Fruit fly (Drosophila melanogaster) whole organism, embryonic: ENCODE measurements around the gene CG12766.

Experiments
- B-H1 ChIP-seq: fragments of 200-800 bp; sonication (Bioruptor generic); IDR thresholded peaks from 3 replicates; pipeline ENCODE4 v1.3.6; 2022; ENCODE audit warnings: missing biosample characterization, missing genetic modification characterization
- BEAF-32 ChIP-seq: fragments of 200-800 bp; sonication (Bioruptor generic); optimal IDR thresholded peaks from 3 replicates; lab custom pipeline; 2017; ENCODE audit warnings: missing biosample characterization, missing genetic modification characterization, mild to moderate bottlenecking, moderate library complexity, missing genetic modification reagents
- Blimp-1 ChIP-seq: fragments of 200-800 bp; sonication (Bioruptor generic); optimal IDR thresholded peaks from 3 replicates; lab custom pipeline; 2018; ENCODE audit warnings: missing biosample characterization, missing genetic modification characterization, mild to moderate bottlenecking, moderate library complexity, missing genetic modification reagents
- CG10366 ChIP-seq: fragments of 200-800 bp; sonication (Bioruptor generic); IDR thresholded peaks from 2 replicates; pipeline ENCODE4 v1.3.6; 2022; ENCODE audit warnings: missing biosample characterization, missing genetic modification characterization
- CG11085 ChIP-seq: fragments of 200-800 bp; sonication (Bioruptor generic); IDR thresholded peaks from 2 replicates; pipeline ENCODE4 v1.3.6; 2022; ENCODE audit warnings: missing biosample characterization, missing genetic modification characterization
- CG12299 ChIP-seq: fragments of 200-800 bp; sonication (Bioruptor generic); optimal IDR thresholded peaks from 2 replicates; lab custom pipeline; 2018; ENCODE audit warnings: missing biosample characterization, mild to moderate bottlenecking, missing genetic modification characterization
- CG12744 ChIP-seq: fragments of 200-800 bp; sonication (Bioruptor generic); optimal IDR thresholded peaks from 2 replicates; lab custom pipeline; 2016; ENCODE audit warnings: missing biosample characterization, missing genetic modification characterization
- CG13287 ChIP-seq: fragments of 200-800 bp; sonication (Bioruptor generic); IDR thresholded peaks from 2 replicates; pipeline ENCODE4 v1.3.6; 2022; ENCODE audit warnings: missing biosample characterization, missing genetic modification characterization; ENCODE audit not compliant: partially characterized antibody
- CG13424 ChIP-seq: fragments of 200-800 bp; sonication (Bioruptor generic); optimal IDR thresholded peaks from 2 replicates; lab custom pipeline; 2019; ENCODE audit warnings: missing biosample characterization, mild to moderate bottlenecking, missing genetic modification characterization, moderate library complexity
- CG15073 ChIP-seq: fragments of 200-800 bp; sonication (Bioruptor generic); optimal IDR thresholded peaks from 2 replicates; lab custom pipeline; 2016; ENCODE audit warnings: missing biosample characterization, missing genetic modification characterization
- CG15696 ChIP-seq: fragments of 200-800 bp; sonication (Bioruptor generic); optimal IDR thresholded peaks from 2 replicates; lab custom pipeline; 2019; ENCODE audit warnings: missing biosample characterization, mild to moderate bottlenecking, missing genetic modification characterization, moderate library complexity
- CG17829 ChIP-seq: fragments of 200-800 bp; optimal IDR thresholded peaks from 2 replicates; lab custom pipeline; 2019; ENCODE audit warnings: missing biosample characterization, mild to moderate bottlenecking, missing genetic modification characterization, moderate library complexity
- CG1832 ChIP-seq: fragments of 200-800 bp; sonication (Bioruptor generic); optimal IDR thresholded peaks from 2 replicates; lab custom pipeline; 2017; ENCODE audit warnings: missing biosample characterization, mild to moderate bottlenecking, missing genetic modification characterization, inconsistent platforms
- CG30431 ChIP-seq: fragments of 200-800 bp; sonication (Bioruptor generic); optimal IDR thresholded peaks from 2 replicates; lab custom pipeline; 2017; ENCODE audit warnings: missing biosample characterization, missing genetic modification characterization
- CG31224 ChIP-seq: fragments of 200-800 bp; sonication (Bioruptor generic); IDR thresholded peaks from 2 replicates; pipeline ENCODE4 v1.3.6; 2022; ENCODE audit warnings: missing biosample characterization, missing genetic modification characterization
- CG31388 ChIP-seq: fragments of 200-800 bp; sonication (Bioruptor generic); optimal IDR thresholded peaks from 2 replicates; lab custom pipeline; 2016; ENCODE audit warnings: missing biosample characterization, missing genetic modification characterization
- CG4617 ChIP-seq: fragments of 200-800 bp; sonication (Bioruptor generic); optimal IDR thresholded peaks from 3 replicates; lab custom pipeline; 2016; ENCODE audit warnings: missing biosample characterization, missing genetic modification characterization, borderline replicate concordance
- CG5180 ChIP-seq: fragments of 200-800 bp; sonication (Bioruptor generic); optimal IDR thresholded peaks from 3 replicates; lab custom pipeline; 2017; ENCODE audit warnings: missing biosample characterization, missing genetic modification characterization, mild to moderate bottlenecking, moderate library complexity, missing genetic modification reagents
- CG5953 ChIP-seq: fragments of 200-800 bp; sonication (Bioruptor generic); IDR thresholded peaks from 2 replicates; pipeline ENCODE4 v1.3.6; 2022; ENCODE audit warnings: missing biosample characterization, missing genetic modification characterization
- CG7745 ChIP-seq: fragments of 200-800 bp; sonication (Bioruptor generic); optimal IDR thresholded peaks from 2 replicates; lab custom pipeline; 2018; ENCODE audit warnings: missing biosample characterization, mild to moderate bottlenecking, missing genetic modification characterization, moderate library complexity
- CG8089 ChIP-seq: fragments of 200-800 bp; sonication (Bioruptor generic); optimal IDR thresholded peaks from 3 replicates; lab custom pipeline; 2016; ENCODE audit warnings: missing biosample characterization, missing genetic modification characterization
- CG9876 ChIP-seq: fragments of 200-800 bp; sonication (Bioruptor generic); optimal IDR thresholded peaks from 2 replicates; lab custom pipeline; 2016; ENCODE audit warnings: missing biosample characterization, missing genetic modification characterization
- D19B ChIP-seq: fragments of 200-800 bp; sonication (Bioruptor generic); optimal IDR thresholded peaks from 2 replicates; lab custom pipeline; 2017; ENCODE audit warnings: missing biosample characterization, mild to moderate bottlenecking, missing genetic modification characterization
- Drgx ChIP-seq: fragments of 200-800 bp; sonication (Bioruptor generic); IDR thresholded peaks from 2 replicates; pipeline ENCODE4 v1.3.6; 2022; ENCODE audit warnings: missing biosample characterization, missing genetic modification characterization
- HmgZ ChIP-seq: fragments of 200-800 bp; sonication (Bioruptor generic); optimal IDR thresholded peaks from 2 replicates; lab custom pipeline; 2018; ENCODE audit warnings: missing biosample characterization, mild to moderate bottlenecking, missing genetic modification characterization
- Lpt ChIP-seq: fragments of >200 bp; optimal IDR thresholded peaks from 2 replicates; lab custom pipeline; 2018; ENCODE audit warnings: missing biosample characterization, missing genetic modification characterization
- Mrtf ChIP-seq: fragments of 200-800 bp; sonication (Bioruptor generic); IDR thresholded peaks from 3 replicates; pipeline ENCODE4 v1.3.6; 2022; ENCODE audit warnings: missing biosample characterization, missing genetic modification characterization
- PHDP ChIP-seq: fragments of 200-800 bp; sonication (Bioruptor generic); optimal IDR thresholded peaks from 3 replicates; lab custom pipeline; 2018; ENCODE audit warnings: missing biosample characterization, mild to moderate bottlenecking, missing genetic modification characterization, moderate library complexity
- Pdp1 ChIP-seq, 2 experiments: fragments of 200-800 bp; sonication (Bioruptor generic); optimal IDR thresholded peaks; 3 replicates each; lab custom pipeline; 2016; ENCODE audit warnings: missing biosample characterization in 2 of 2, missing genetic modification characterization in 2 of 2, mild to moderate bottlenecking in 1 of 2, moderate library complexity in 1 of 2
- Sox100B ChIP-seq: fragments of 200-800 bp; sonication (Bioruptor generic); optimal IDR thresholded peaks from 3 replicates; lab custom pipeline; 2018; ENCODE audit warnings: missing biosample characterization, mild to moderate bottlenecking, missing genetic modification characterization
- Stat92E ChIP-seq, 3 experiments: fragments of >200 bp in 2 of 3; fragments of 200-800 bp in 1 of 3; sonication (Bioruptor generic) in 1 of 3; optimal IDR thresholded peaks; 2 replicates each; lab custom pipeline; 2017 to 2019; ENCODE audit warnings: missing biosample characterization in 3 of 3, missing genetic modification characterization in 3 of 3, mild to moderate bottlenecking in 1 of 3, moderate library complexity in 1 of 3
- TFAM ChIP-seq: fragments of 200-800 bp; sonication (Bioruptor generic); optimal IDR thresholded peaks from 2 replicates; lab custom pipeline; 2017; ENCODE audit warnings: missing biosample characterization, missing genetic modification characterization, inconsistent platforms
- bcd ChIP-seq: fragments of 200-800 bp; sonication (Bioruptor generic); optimal IDR thresholded peaks from 2 replicates; lab custom pipeline; 2017; ENCODE audit warnings: missing biosample characterization, mild to moderate bottlenecking, missing genetic modification characterization
- caup ChIP-seq: fragments of 200-800 bp; sonication (Bioruptor generic); optimal IDR thresholded peaks from 3 replicates; lab custom pipeline; 2017; ENCODE audit warnings: missing biosample characterization, mild to moderate bottlenecking, missing genetic modification characterization, moderate library complexity; ENCODE audit not compliant: severe bottlenecking
- dati ChIP-seq: fragments of 200-800 bp; sonication (Bioruptor generic); IDR thresholded peaks from 2 replicates; pipeline ENCODE4 v1.3.6; 2022; ENCODE audit warnings: missing biosample characterization, missing genetic modification characterization
- dm ChIP-seq: fragments of 200-800 bp; sonication (Bioruptor generic); optimal IDR thresholded peaks from 3 replicates; lab custom pipeline; 2016; ENCODE audit warnings: missing biosample characterization, missing genetic modification characterization
- fu2 ChIP-seq: fragments of 200-800 bp; sonication (Bioruptor generic); optimal IDR thresholded peaks from 2 replicates; lab custom pipeline; 2016; ENCODE audit warnings: missing biosample characterization, missing genetic modification characterization
- gcm ChIP-seq: fragments of 200-800 bp; sonication (Bioruptor generic); optimal IDR thresholded peaks from 2 replicates; lab custom pipeline; 2019; ENCODE audit warnings: missing biosample characterization, mild to moderate bottlenecking, missing genetic modification characterization, moderate library complexity
- kni ChIP-seq: fragments of 200-800 bp; sonication (Bioruptor generic); optimal IDR thresholded peaks from 3 replicates; lab custom pipeline; 2017; ENCODE audit warnings: mild to moderate bottlenecking, missing biosample characterization, missing genetic modification reagents, missing genetic modification characterization
- org-1 ChIP-seq: fragments of 200-800 bp; sonication (Bioruptor generic); optimal IDR thresholded peaks from 2 replicates; lab custom pipeline; 2017; ENCODE audit warnings: missing biosample characterization, missing genetic modification characterization
- pzg ChIP-seq: fragments of 200-800 bp; sonication (Bioruptor generic); optimal IDR thresholded peaks from 3 replicates; lab custom pipeline; 2018; ENCODE audit warnings: missing biosample characterization, mild to moderate bottlenecking, missing genetic modification characterization, moderate library complexity
- sc ChIP-seq, 3 experiments: fragments of >200 bp in 2 of 3; fragments of 200-800 bp in 1 of 3; sonication (Bioruptor generic) in 1 of 3; optimal IDR thresholded peaks; 2 replicates in 2 of 3; 3 replicates in 1 of 3; lab custom pipeline; 2017; ENCODE audit warnings: mild to moderate bottlenecking in 1 of 3, missing biosample characterization in 1 of 3, missing genetic modification characterization in 1 of 3, missing genetic modification reagents in 1 of 3
- schlank ChIP-seq: fragments of 200-800 bp; sonication (Bioruptor generic); optimal IDR thresholded peaks from 2 replicates; lab custom pipeline; 2018; ENCODE audit warnings: missing biosample characterization, mild to moderate bottlenecking, missing genetic modification characterization
- slou ChIP-seq: fragments of 200-800 bp; sonication (Bioruptor generic); optimal IDR thresholded peaks from 3 replicates; lab custom pipeline; 2016; ENCODE audit warnings: missing biosample characterization, missing genetic modification characterization
- so ChIP-seq: fragments of 200-800 bp; sonication (Bioruptor generic); IDR thresholded peaks from 3 replicates; pipeline ENCODE4 v1.3.6; 2022; ENCODE audit warnings: missing biosample characterization, missing genetic modification characterization
- stwl ChIP-seq: fragments of 200-800 bp; sonication (Bioruptor generic); optimal IDR thresholded peaks from 3 replicates; lab custom pipeline; 2018; ENCODE audit warnings: missing biosample characterization, mild to moderate bottlenecking, missing genetic modification characterization, moderate library complexity
- wdn ChIP-seq: fragments of 200-800 bp; sonication (Bioruptor generic); IDR thresholded peaks from 2 replicates; pipeline ENCODE4 v1.3.6; 2022; ENCODE audit warnings: missing biosample characterization, missing genetic modification characterization
- z ChIP-seq: fragments of 200-800 bp; sonication (Bioruptor generic); IDR thresholded peaks from 3 replicates; pipeline ENCODE4 v1.3.6; 2022; ENCODE audit warnings: missing biosample characterization, missing genetic modification characterization

Gene CG12766

dm6 chr3L:3928205-3928942, 11.6 kb downstream of the CG12766 start:
- TF ChIP-seq CG12299 (tag; lab: Kevin White, UChicago) (peak; percentile 70), sc (optimal IDR thresholded peaks at IDR 0.05; lab: Kevin White, UChicago) (no peak), sc (GFP tag; optimal IDR thresholded peaks at IDR 0.05; lab: Kevin White, UChicago) (peak; percentile 26), slou (GFP tag; lab: Kevin White, UChicago) (peak; percentile 61), Sox100B (GFP tag; lab: Kevin White, UChicago) (peak; percentile 66), dm (peak; percentile 63), CG9876 (peak; percentile 81), gcm (GFP tag; lab: Kevin White, UChicago) (no peak), HmgZ (tag; lab: Kevin White, UChicago) (peak; percentile 95), CG15696 (peak; percentile 50), Blimp-1 (no peak), CG10366 (GFP tag; lab: Robert Waterston, UW) (peak; percentile 90), CG13287 (GFP tag; lab: Robert Waterston, UW) (no peak), CG1832 (no peak), kni (GFP tag; lab: Kevin White, UChicago) (no peak), CG30431 (GFP tag; lab: Kevin White, UChicago) (peak; percentile 62), D19B (GFP tag; lab: Kevin White, UChicago) (peak; percentile 75), schlank (peak; percentile 85), stwl (tag; lab: Kevin White, UChicago) (no peak), CG31388 (peak; percentile 35), CG15073 (GFP tag; lab: Kevin White, UChicago) (no peak), Mrtf (peak; percentile 78), bcd (GFP tag; lab: Kevin White, UChicago) (peak; percentile 85), fu2 (peak; percentile 90), CG11085 (peak; percentile 81), B-H1 (GFP tag; lab: Robert Waterston, UW) (peak; percentile 69), pzg (peak; percentile 16), Lpt (no peak), CG13424 (tag; lab: Kevin White, UChicago) (peak; percentile 90), so (GFP tag; lab: Robert Waterston, UW) (peak; percentile 81), CG17829 (tag; lab: Kevin White, UChicago) (no peak), org-1 (GFP tag; lab: Kevin White, UChicago) (peak; percentile 84), caup (peak; percentile 93), z (no peak), CG5180 (GFP tag; lab: Kevin White, UChicago) (peak; percentile 46), Stat92E (GFP tag; optimal IDR thresholded peaks at IDR 0.05; lab: Kevin White, UChicago) (no peak), CG31224 (GFP tag; lab: Robert Waterston, UW) (peak; percentile 87), Pdp1 (GFP tag; optimal IDR thresholded peaks at IDR 0.05; lab: Kevin White, UChicago) (peak; percentile 76 to 79), PHDP (tag; lab: Kevin White, UChicago) (peak; percentile 92), CG4617 (GFP tag; lab: Kevin White, UChicago) (peak; percentile 22), CG8089 (GFP tag; lab: Kevin White, UChicago) (peak; percentile 57), BEAF-32 (no peak), dati (GFP tag; lab: Robert Waterston, UW) (peak; percentile 47; the same call in 1 of the 2 replicates), Drgx (GFP tag; lab: Robert Waterston, UW) (peak; percentile 69), CG7745 (no peak), CG12744 (peak; percentile 77), CG5953 (GFP tag; lab: Robert Waterston, UW) (peak; percentile 66; the same call in 1 of the 2 replicates), wdn (GFP tag; lab: Robert Waterston, UW) (peak; percentile 91), TFAM (no peak)
